Fruit fly (Drosophila melanogaster): ENCODE results near the gene Tgs1.

dm6 chr3R:18246041-18246440 is 9.3 kb upstream of the Tgs1 start:
- TF ChIP-seq CG8478 (optimal IDR thresholded peaks at IDR 0.05) (no peak), CTCF (optimal IDR thresholded peaks at IDR 0.05) (no peak)
